Worm (Caenorhabditis elegans) whole organism, L4 larva: ENCODE results near the gene C56C10.6.

Experiments used
- D1046.2 ChIP-seq: fragments of 200-800 bp; sonication (Bioruptor generic); IDR thresholded peaks from 2 replicates; pipeline ENCODE4 v1.3.6; 2022; ENCODE audit warnings: missing genetic modification characterization, missing compliant biosample characterization
- F26F4.8 ChIP-seq: fragments of 200-800 bp; sonication (Bioruptor generic); conservative IDR thresholded peaks from 2 replicates; pipeline ENCODE4 v1.3.6; 2022; ENCODE audit warnings: missing genetic modification characterization, missing compliant biosample characterization
- F37D6.2 ChIP-seq: sonication (generic microtip); optimal IDR thresholded peaks from 2 replicates; lab custom pipeline; 2016; ENCODE audit warnings: mild to moderate bottlenecking, missing genetic modification characterization, missing compliant biosample characterization
- R02D3.7 ChIP-seq: fragments of 150-350 bp; sonication (generic microtip); optimal IDR thresholded peaks from 3 replicates; lab custom pipeline; 2014; ENCODE audit warnings: missing biosample characterization, missing genetic modification characterization
- T20F7.1 ChIP-seq: fragments of 200-800 bp; sonication (Bioruptor generic); optimal IDR thresholded peaks from 2 replicates; lab custom pipeline; 2018; ENCODE audit warnings: mild to moderate bottlenecking, missing genetic modification characterization, missing compliant biosample characterization
- T26A8.4 ChIP-seq: fragments of 200-800 bp; sonication (Bioruptor generic); IDR thresholded peaks from 2 replicates; pipeline ENCODE4 v1.3.6; 2022; ENCODE audit warnings: missing genetic modification characterization, missing compliant biosample characterization
- Y105C5A.15 ChIP-seq: fragments of 200-800 bp; sonication (Bioruptor generic); IDR thresholded peaks from 2 replicates; pipeline ENCODE4 v1.3.6; 2022; ENCODE audit warnings: missing genetic modification characterization, missing compliant biosample characterization
- Y5F2A.4 ChIP-seq: fragments of 200-800 bp; sonication (Bioruptor generic); optimal IDR thresholded peaks from 2 replicates; lab custom pipeline; 2018; ENCODE audit warnings: mild to moderate bottlenecking, missing genetic modification characterization, missing compliant biosample characterization
- ama-1 ChIP-seq: fragments of 150-350 bp; optimal IDR thresholded peaks from 2 replicates; lab custom pipeline; 2014; ENCODE audit warnings: inconsistent platforms, mixed read lengths
- arid-1 ChIP-seq: fragments of 200-800 bp; sonication (Bioruptor generic); conservative IDR thresholded peaks from 2 replicates; pipeline ENCODE4 v1.3.6; 2022; ENCODE audit warnings: missing genetic modification reagents, missing genetic modification characterization, missing compliant biosample characterization
- ceh-20 ChIP-seq: fragments of 200-800 bp; sonication (Bioruptor generic); IDR thresholded peaks from 2 replicates; pipeline ENCODE4 v1.3.6; 2022; ENCODE audit warnings: missing genetic modification reagents, missing genetic modification characterization, missing compliant biosample characterization
- ceh-44 ChIP-seq: fragments of 200-800 bp; sonication (Bioruptor generic); IDR thresholded peaks from 2 replicates; pipeline ENCODE4 v1.3.6; 2022; ENCODE audit warnings: missing genetic modification reagents, missing genetic modification characterization, missing compliant biosample characterization
- ceh-82 ChIP-seq: sonication (generic microtip); optimal IDR thresholded peaks from 2 replicates; lab custom pipeline; 2017; ENCODE audit warnings: missing biosample characterization, missing genetic modification characterization
- cey-2 ChIP-seq: sonication (generic microtip); optimal IDR thresholded peaks from 3 replicates; lab custom pipeline; 2017; ENCODE audit warnings: missing genetic modification characterization, mild to moderate bottlenecking, missing compliant biosample characterization, antibody characterized with exemption, borderline replicate concordance; ENCODE audit not compliant: insufficient read depth
- daf-12 ChIP-seq: fragments of 150-350 bp; optimal IDR thresholded peaks from 2 replicates; lab custom pipeline; 2014; ENCODE audit warnings: missing biosample characterization, missing genetic modification reagents, missing genetic modification characterization
- daf-16 ChIP-seq, 3 experiments: sonication (generic microtip); optimal IDR thresholded peaks; 2 replicates each; lab custom pipeline; 2016 to 2017; ENCODE audit warnings: missing genetic modification characterization in 3 of 3, missing genetic modification reagents in 3 of 3, mild to moderate bottlenecking in 2 of 3, missing compliant biosample characterization in 2 of 3, missing biosample characterization in 1 of 3, moderate library complexity in 1 of 3
- daf-19 ChIP-seq: fragments of 200-800 bp; sonication (Bioruptor generic); conservative IDR thresholded peaks from 2 replicates; pipeline ENCODE4 v1.3.6; 2022; ENCODE audit warnings: missing genetic modification characterization, missing compliant biosample characterization
- dmd-6 ChIP-seq: fragments of 200-800 bp; sonication (Bioruptor generic); IDR thresholded peaks from 2 replicates; pipeline ENCODE4 v1.3.6; 2022; ENCODE audit warnings: missing genetic modification reagents, missing genetic modification characterization, missing compliant biosample characterization
- dmd-9 ChIP-seq: fragments of 200-800 bp; sonication (Bioruptor generic); IDR thresholded peaks from 2 replicates; pipeline ENCODE4 v1.3.6; 2022; ENCODE audit warnings: missing genetic modification reagents, missing genetic modification characterization, missing compliant biosample characterization
- duxl-1 ChIP-seq: sonication (generic microtip); optimal IDR thresholded peaks from 2 replicates; lab custom pipeline; 2016; ENCODE audit warnings: mild to moderate bottlenecking, missing genetic modification characterization, moderate library complexity, missing compliant biosample characterization; ENCODE audit not compliant: poor library complexity
- fkh-10 ChIP-seq: fragments of 150-350 bp; optimal IDR thresholded peaks from 2 replicates; lab custom pipeline; 2014; ENCODE audit warnings: missing biosample characterization, missing genetic modification reagents, missing genetic modification characterization
- hif-1 ChIP-seq, 2 experiments: sonication (generic microtip); optimal IDR thresholded peaks; 2 replicates each; lab custom pipeline; 2016 to 2017; ENCODE audit warnings: missing compliant biosample characterization in 2 of 2, missing genetic modification characterization in 2 of 2, missing genetic modification reagents in 2 of 2, missing genotype in 2 of 2, mild to moderate bottlenecking in 1 of 2
- hlh-11 ChIP-seq: fragments of 200-800 bp; sonication (Bioruptor generic); optimal IDR thresholded peaks from 2 replicates; lab custom pipeline; 2018; ENCODE audit warnings: mild to moderate bottlenecking, missing genetic modification characterization, missing compliant biosample characterization
- jun-1 ChIP-seq: fragments of 150-350 bp; optimal IDR thresholded peaks from 2 replicates; lab custom pipeline; 2014; ENCODE audit warnings: missing biosample characterization, missing genetic modification reagents, missing genetic modification characterization
- lim-7 ChIP-seq: fragments of 200-800 bp; sonication (Bioruptor generic); IDR thresholded peaks from 2 replicates; pipeline ENCODE4 v1.3.6; 2022; ENCODE audit warnings: missing genetic modification characterization, missing compliant biosample characterization
- lin-38 ChIP-seq: fragments of 200-800 bp; sonication (Bioruptor generic); IDR thresholded peaks from 2 replicates; pipeline ENCODE4 v1.3.6; 2022; ENCODE audit warnings: missing genetic modification reagents, missing genetic modification characterization, missing compliant biosample characterization
- lin-39 ChIP-seq: fragments of 150-350 bp; optimal IDR thresholded peaks from 2 replicates; lab custom pipeline; 2014; ENCODE audit warnings: missing biosample characterization, missing genetic modification reagents, missing genetic modification characterization
- madf-5 ChIP-seq, 2 experiments: fragments of 200-800 bp; sonication (Bioruptor generic); IDR thresholded peaks; 2 replicates each; pipeline ENCODE4 v1.3.6; 2022; ENCODE audit warnings: missing compliant biosample characterization in 2 of 2, missing genetic modification characterization in 2 of 2
- mes-2 ChIP-seq: sonication (generic microtip); optimal IDR thresholded peaks from 2 replicates; lab custom pipeline; 2016; ENCODE audit warnings: missing genotype, mild to moderate bottlenecking, missing genetic modification characterization, missing compliant biosample characterization; ENCODE audit not compliant: poor library complexity, severe bottlenecking
- mxl-2 ChIP-seq: fragments of 200-800 bp; sonication (Bioruptor generic); conservative IDR thresholded peaks from 2 replicates; pipeline ENCODE4 v1.3.6; 2022; ENCODE audit warnings: missing genetic modification reagents, missing genetic modification characterization, missing compliant biosample characterization
- nhr-102 ChIP-seq: sonication (generic microtip); optimal IDR thresholded peaks from 2 replicates; lab custom pipeline; 2016; ENCODE audit warnings: mild to moderate bottlenecking, missing genetic modification characterization, moderate library complexity, missing compliant biosample characterization
- nhr-11 ChIP-seq: fragments of 150-350 bp; optimal IDR thresholded peaks from 2 replicates; lab custom pipeline; 2014; ENCODE audit warnings: missing biosample characterization, missing genetic modification characterization
- nhr-28 ChIP-seq: fragments of 150-350 bp; optimal IDR thresholded peaks from 2 replicates; lab custom pipeline; 2014; ENCODE audit warnings: missing biosample characterization, missing genetic modification characterization
- nhr-41 ChIP-seq: fragments of 200-800 bp; sonication (Bioruptor generic); IDR thresholded peaks from 2 replicates; pipeline ENCODE4 v1.3.6; 2022; ENCODE audit warnings: missing genetic modification reagents, missing genetic modification characterization, missing compliant biosample characterization
- nhr-42 ChIP-seq: fragments of 200-800 bp; sonication (Bioruptor generic); IDR thresholded peaks from 2 replicates; pipeline ENCODE4 v1.3.6; 2022; ENCODE audit warnings: missing genetic modification characterization, missing compliant biosample characterization
- nhr-76 ChIP-seq: fragments of 150-350 bp; optimal IDR thresholded peaks from 2 replicates; lab custom pipeline; 2014; ENCODE audit warnings: missing biosample characterization, missing genetic modification characterization
- nhr-77 ChIP-seq: fragments of 150-350 bp; optimal IDR thresholded peaks from 2 replicates; lab custom pipeline; 2014; ENCODE audit warnings: missing biosample characterization, missing genetic modification characterization
- pha-4 ChIP-seq, 2 experiments: fragments of 150-350 bp in 1 of 2; fragments of 200-800 bp in 1 of 2; sonication (Bioruptor generic) in 1 of 2; IDR thresholded peaks in 1 of 2; optimal IDR thresholded peaks in 1 of 2; 2 replicates each; pipeline versions ENCODE4 v1.3.6 to Lab custom; 2014 to 2022; ENCODE audit warnings: missing genetic modification characterization in 2 of 2, missing genetic modification reagents in 2 of 2, missing biosample characterization in 1 of 2, missing compliant biosample characterization in 1 of 2
- php-3 ChIP-seq: fragments of 200-800 bp; sonication (Bioruptor generic); IDR thresholded peaks from 2 replicates; pipeline ENCODE4 v1.3.6; 2022; ENCODE audit warnings: missing genetic modification reagents, missing genetic modification characterization, missing compliant biosample characterization
- pqm-1 ChIP-seq: sonication (generic microtip); optimal IDR thresholded peaks from 2 replicates; lab custom pipeline; 2017; ENCODE audit warnings: missing biosample characterization, missing genetic modification characterization
- saeg-2 ChIP-seq: fragments of 200-800 bp; sonication (Bioruptor generic); IDR thresholded peaks from 2 replicates; pipeline ENCODE4 v1.3.6; 2022; ENCODE audit warnings: missing genetic modification reagents, missing genetic modification characterization, missing compliant biosample characterization
- skn-1 ChIP-seq: fragments of 150-350 bp; optimal IDR thresholded peaks from 2 replicates; lab custom pipeline; 2014; ENCODE audit warnings: missing biosample characterization, missing genetic modification characterization
- snpc-4 ChIP-seq: fragments of 150-350 bp; optimal IDR thresholded peaks from 2 replicates; lab custom pipeline; 2014; ENCODE audit warnings: missing biosample characterization, missing genetic modification characterization
- spr-1 ChIP-seq: sonication (generic microtip); optimal IDR thresholded peaks from 2 replicates; lab custom pipeline; 2016; ENCODE audit warnings: mild to moderate bottlenecking, missing genetic modification characterization, missing compliant biosample characterization
- spr-3 ChIP-seq: fragments of 200-800 bp; sonication (Bioruptor generic); optimal IDR thresholded peaks from 2 replicates; lab custom pipeline; 2018; ENCODE audit warnings: mild to moderate bottlenecking, missing genetic modification characterization, missing compliant biosample characterization
- tag-97 ChIP-seq: fragments of 200-800 bp; sonication (Bioruptor generic); IDR thresholded peaks from 2 replicates; pipeline ENCODE4 v1.3.6; 2022; ENCODE audit warnings: missing genetic modification characterization, missing compliant biosample characterization
- unc-130 ChIP-seq: sonication (generic microtip); optimal IDR thresholded peaks from 2 replicates; lab custom pipeline; 2016; ENCODE audit warnings: missing genetic modification reagents, missing genetic modification characterization, missing compliant biosample characterization
- zip-11 ChIP-seq: fragments of 200-800 bp; sonication (Bioruptor generic); IDR thresholded peaks from 2 replicates; pipeline ENCODE4 v1.3.6; 2022; ENCODE audit warnings: missing genetic modification characterization, missing compliant biosample characterization

Gene C56C10.6

ce11 chrII:6588605-6589292 lies 7.6 kb upstream of the C56C10.6 start, which contains the start of gene icd-1 (continued):
- TF ChIP-seq D1046.2 (GFP tag; lab: Robert Waterston, UW), result peak; percentile 58; the same call in 1 of the 2 replicates
- TF ChIP-seq ceh-44 (GFP tag; lab: Robert Waterston, UW), result 0 out of 2 replicates have a peak, but pooled peaks have one; percentile 30
- TF ChIP-seq T20F7.1, result peak; percentile 90
- no peak; the same call in 1 of the 2 replicates for TF ChIP-seq Y105C5A.15 (GFP tag; lab: Robert Waterston, UW)
- TF ChIP-seq lin-38 (GFP tag; lab: Robert Waterston, UW), result peak; percentile 91
- TF ChIP-seq php-3 (GFP tag; lab: Robert Waterston, UW), result peak; percentile 93
- peak; percentile 47 to 83 for TF ChIP-seq hif-1 (tag; optimal IDR thresholded peaks at IDR 0.05; lab: Kevin White, UChicago)
- peak; percentile 10 for TF ChIP-seq R02D3.7 (tag; lab: Kevin White, UChicago)
- TF ChIP-seq daf-12, result no peak
- peak; percentile 88 for TF ChIP-seq daf-19 (GFP tag; lab: Robert Waterston, UW)
- TF ChIP-seq spr-1 (tag; lab: Kevin White, UChicago), result peak; percentile 81
- peak; percentile 86 for TF ChIP-seq arid-1 (GFP tag; lab: Robert Waterston, UW)
- TF ChIP-seq ama-1 (lab: Kevin White, UChicago), result no peak
- peak; percentile 90 for TF ChIP-seq nhr-28
- TF ChIP-seq jun-1 (tag; lab: Kevin White, UChicago), result peak; percentile 79
- peak; percentile 86 for TF ChIP-seq F37D6.2
- TF ChIP-seq unc-130 (GFP tag; lab: Kevin White, UChicago), result peak; percentile 89
- TF ChIP-seq skn-1 (tag; lab: Kevin White, UChicago), result no peak
- TF ChIP-seq nhr-11, result peak; percentile 95
- TF ChIP-seq Y5F2A.4 (GFP tag; lab: Kevin White, UChicago), result peak; percentile 56
- TF ChIP-seq pha-4 (GFP tag; IDR thresholded peaks at IDR 0.05; lab: Robert Waterston, UW), result peak; percentile 94
- peak; percentile 79 for TF ChIP-seq pha-4 (tag; optimal IDR thresholded peaks at IDR 0.05; lab: Kevin White, UChicago)
- peak; percentile 80; the same call in 1 of the 2 replicates for TF ChIP-seq nhr-42 (GFP tag; lab: Robert Waterston, UW)
- TF ChIP-seq spr-3 (GFP tag; lab: Kevin White, UChicago), result peak; percentile 71
- peak; percentile 96 for TF ChIP-seq nhr-77 (tag; lab: Kevin White, UChicago)
- no peak for TF ChIP-seq madf-5 (GFP tag; IDR thresholded peaks at IDR 0.05; lab: Robert Waterston, UW)
- no peak for TF ChIP-seq F26F4.8 (GFP tag; lab: Robert Waterston, UW)
- peak; percentile 78 for TF ChIP-seq saeg-2
- TF ChIP-seq nhr-41 (GFP tag; lab: Robert Waterston, UW), result peak; percentile 62; the same call in 1 of the 2 replicates
- peak; percentile 94 for TF ChIP-seq T26A8.4 (GFP tag; lab: Robert Waterston, UW)
- no peak for TF ChIP-seq lim-7
- TF ChIP-seq lin-39 (tag; lab: Kevin White, UChicago), result no peak
- TF ChIP-seq dmd-6 (GFP tag; lab: Robert Waterston, UW), result peak; percentile 91
- peak; percentile 93 for TF ChIP-seq nhr-102 (tag; lab: Kevin White, UChicago)
- 0 out of 2 replicates have a peak, but pooled peaks have one; percentile 37 for TF ChIP-seq tag-97 (GFP tag; lab: Robert Waterston, UW)
- TF ChIP-seq hlh-11 (tag; lab: Kevin White, UChicago), result peak; percentile 97
- peak; percentile 10 for TF ChIP-seq pqm-1 (tag; lab: Kevin White, UChicago)
- TF ChIP-seq snpc-4 (tag; lab: Kevin White, UChicago), result no peak
- TF ChIP-seq ceh-82 (tag; lab: Kevin White, UChicago), result no peak
- peak; percentile 89 for TF ChIP-seq duxl-1
- peak; percentile 89 for TF ChIP-seq ceh-20 (GFP tag; lab: Robert Waterston, UW)
- TF ChIP-seq mes-2, result peak; percentile 92
- TF ChIP-seq nhr-76, result peak; percentile 55
- no peak for TF ChIP-seq cey-2 (tag; lab: Kevin White, UChicago)
- TF ChIP-seq fkh-10 (GFP tag; lab: Kevin White, UChicago), result peak; percentile 78
- TF ChIP-seq dmd-9 (GFP tag; lab: Robert Waterston, UW), result no peak
- TF ChIP-seq daf-16 (GFP tag; optimal IDR thresholded peaks at IDR 0.05; lab: Kevin White, UChicago), result peak; percentile 15 to 88
- peak; percentile 57 for TF ChIP-seq daf-16 (tag; optimal IDR thresholded peaks at IDR 0.05; lab: Kevin White, UChicago)
- TF ChIP-seq mxl-2 (GFP tag; lab: Robert Waterston, UW), result no peak
- no peak for TF ChIP-seq zip-11 (GFP tag; lab: Robert Waterston, UW)
